Fruit fly (Drosophila melanogaster) whole organism, embryonic: ENCODE data around the gene janA.
A peak's percentile ranks its signal among the peaks of the same experiment; 100 is the strongest.

ENCODE experiments used
- Bgb ChIP-seq: fragments of 200-800 bp; sonication (Bioruptor generic); IDR thresholded peaks from 2 replicates; pipeline ENCODE4 v1.3.6; 2022; ENCODE audit warnings: missing biosample characterization, missing genetic modification characterization; ENCODE audit not compliant: partially characterized antibody
- C15 ChIP-seq: fragments of 200-800 bp; sonication (Bioruptor generic); IDR thresholded peaks from 3 replicates; pipeline ENCODE4 v1.3.6; 2022; ENCODE audit warnings: missing biosample characterization, missing genetic modification characterization
- CG11085 ChIP-seq: fragments of 200-800 bp; sonication (Bioruptor generic); IDR thresholded peaks from 2 replicates; pipeline ENCODE4 v1.3.6; 2022; ENCODE audit warnings: missing biosample characterization, missing genetic modification characterization
- CG11398 ChIP-seq: fragments of 200-800 bp; sonication (Bioruptor generic); optimal IDR thresholded peaks from 2 replicates; lab custom pipeline; 2016; ENCODE audit warnings: missing biosample characterization, missing genetic modification characterization
- CG12299 ChIP-seq: fragments of 200-800 bp; sonication (Bioruptor generic); optimal IDR thresholded peaks from 2 replicates; lab custom pipeline; 2018; ENCODE audit warnings: missing biosample characterization, mild to moderate bottlenecking, missing genetic modification characterization
- CG14965 ChIP-seq: fragments of 200-800 bp; sonication (Bioruptor generic); optimal IDR thresholded peaks from 2 replicates; lab custom pipeline; 2016; ENCODE audit warnings: missing biosample characterization, missing genetic modification characterization, borderline replicate concordance
- CG15011 ChIP-seq: fragments of 200-800 bp; sonication (Bioruptor generic); optimal IDR thresholded peaks from 3 replicates; lab custom pipeline; 2018; ENCODE audit warnings: missing biosample characterization, mild to moderate bottlenecking, missing genetic modification characterization
- CG16815 ChIP-seq: fragments of 200-800 bp; sonication (Bioruptor generic); optimal IDR thresholded peaks from 3 replicates; lab custom pipeline; 2017; ENCODE audit warnings: missing biosample characterization, mild to moderate bottlenecking, missing genetic modification characterization
- CG17186 ChIP-seq: fragments of 200-800 bp; sonication (Bioruptor generic); optimal IDR thresholded peaks from 3 replicates; lab custom pipeline; 2017; ENCODE audit warnings: missing biosample characterization, missing genetic modification reagents, missing genetic modification characterization
- CG18599 ChIP-seq: fragments of 200-800 bp; sonication (Bioruptor generic); optimal IDR thresholded peaks from 3 replicates; lab custom pipeline; 2017; ENCODE audit warnings: missing biosample characterization, missing genetic modification characterization, mild to moderate bottlenecking, moderate library complexity, missing genetic modification reagents
- CG32772 ChIP-seq: fragments of 200-800 bp; sonication (Bioruptor generic); IDR thresholded peaks from 2 replicates; pipeline ENCODE4 v1.3.6; 2022; ENCODE audit warnings: missing biosample characterization, missing genetic modification characterization
- CG34224 ChIP-seq: fragments of 200-800 bp; sonication (Bioruptor generic); IDR thresholded peaks from 3 replicates; pipeline ENCODE4 v1.3.6; 2022; ENCODE audit warnings: missing biosample characterization, missing genetic modification characterization; ENCODE audit not compliant: partially characterized antibody
- CG34376 ChIP-seq: fragments of 200-800 bp; sonication (Bioruptor generic); optimal IDR thresholded peaks from 2 replicates; lab custom pipeline; 2018; ENCODE audit warnings: missing biosample characterization, mild to moderate bottlenecking, missing genetic modification characterization
- CG4328 ChIP-seq: fragments of 200-800 bp; sonication (Bioruptor generic); optimal IDR thresholded peaks from 3 replicates; lab custom pipeline; 2017; ENCODE audit warnings: missing biosample characterization, missing genetic modification reagents, missing genetic modification characterization
- CG4730 ChIP-seq: fragments of 200-800 bp; sonication (Bioruptor generic); IDR thresholded peaks from 2 replicates; pipeline ENCODE4 v1.3.6; 2022; ENCODE audit warnings: missing biosample characterization, missing genetic modification characterization
- CG7786 ChIP-seq: fragments of 200-800 bp; sonication (Bioruptor generic); optimal IDR thresholded peaks from 2 replicates; lab custom pipeline; 2016; ENCODE audit warnings: missing biosample characterization, missing genetic modification characterization
- CG8089 ChIP-seq: fragments of 200-800 bp; sonication (Bioruptor generic); optimal IDR thresholded peaks from 3 replicates; lab custom pipeline; 2016; ENCODE audit warnings: missing biosample characterization, missing genetic modification characterization
- CG8290 ChIP-seq, 3 experiments: fragments of 200-800 bp; sonication (Bioruptor generic); optimal IDR thresholded peaks; 2 replicates each; lab custom pipeline; 2016 to 2019; ENCODE audit warnings: missing biosample characterization in 3 of 3, missing genetic modification characterization in 3 of 3, mild to moderate bottlenecking in 2 of 3, moderate library complexity in 1 of 3
- CG8359 ChIP-seq: fragments of 200-800 bp; sonication (Bioruptor generic); optimal IDR thresholded peaks from 2 replicates; lab custom pipeline; 2017; ENCODE audit warnings: missing biosample characterization, mild to moderate bottlenecking, missing genetic modification characterization, borderline replicate concordance
- CG8765 ChIP-seq: fragments of 200-800 bp; sonication (Bioruptor generic); IDR thresholded peaks from 2 replicates; pipeline ENCODE4 v1.3.6; 2022; ENCODE audit warnings: missing biosample characterization, missing genetic modification characterization
- CG9932 ChIP-seq: fragments of 200-800 bp; sonication (Bioruptor generic); IDR thresholded peaks from 2 replicates; pipeline ENCODE4 v1.3.6; 2022; ENCODE audit warnings: missing biosample characterization, missing genetic modification characterization
- D ChIP-seq, 2 experiments: fragments of 200-800 bp in 1 of 2; fragments of >200 bp in 1 of 2; sonication (Bioruptor generic) in 1 of 2; optimal IDR thresholded peaks; 2 replicates in 1 of 2; 3 replicates in 1 of 2; lab custom pipeline; 2017; ENCODE audit warnings: mild to moderate bottlenecking in 1 of 2, missing biosample characterization in 1 of 2, missing genetic modification characterization in 1 of 2, missing genetic modification reagents in 1 of 2
- Dip2 ChIP-seq: fragments of 200-800 bp; sonication (Bioruptor generic); IDR thresholded peaks from 2 replicates; pipeline ENCODE4 v1.3.6; 2022; ENCODE audit warnings: missing biosample characterization, missing genetic modification characterization
- Fer1 ChIP-seq: fragments of 200-800 bp; sonication (Bioruptor generic); optimal IDR thresholded peaks from 2 replicates; lab custom pipeline; 2017; ENCODE audit warnings: missing biosample characterization, mild to moderate bottlenecking, missing genetic modification characterization
- Nf-YB ChIP-seq: fragments of 200-800 bp; sonication (Bioruptor generic); optimal IDR thresholded peaks from 3 replicates; lab custom pipeline; 2019; ENCODE audit warnings: missing biosample characterization, mild to moderate bottlenecking, missing genetic modification characterization, moderate library complexity
- Pdp1 ChIP-seq, 2 experiments: fragments of 200-800 bp; sonication (Bioruptor generic); optimal IDR thresholded peaks; 3 replicates each; lab custom pipeline; 2016; ENCODE audit warnings: missing biosample characterization in 2 of 2, missing genetic modification characterization in 2 of 2, mild to moderate bottlenecking in 1 of 2, moderate library complexity in 1 of 2
- Ravus ChIP-seq: fragments of 200-800 bp; sonication (Bioruptor generic); IDR thresholded peaks from 2 replicates; pipeline ENCODE4 v1.3.6; 2022; ENCODE audit warnings: missing biosample characterization, missing genetic modification characterization
- Six4 ChIP-seq: fragments of 200-800 bp; sonication (Bioruptor generic); optimal IDR thresholded peaks from 2 replicates; lab custom pipeline; 2016; ENCODE audit warnings: missing biosample characterization, missing genetic modification characterization
- Ssrp ChIP-seq: fragments of 200-800 bp; sonication (Bioruptor generic); optimal IDR thresholded peaks from 2 replicates; lab custom pipeline; 2018; ENCODE audit warnings: missing biosample characterization, mild to moderate bottlenecking, missing genetic modification characterization, moderate library complexity
- Taf1 ChIP-seq: fragments of 200-800 bp; sonication (Bioruptor generic); IDR thresholded peaks from 2 replicates; pipeline ENCODE4 v1.3.6; 2022; ENCODE audit warnings: missing biosample characterization, missing genetic modification characterization
- amos ChIP-seq: fragments of 200-800 bp; sonication (Bioruptor generic); IDR thresholded peaks from 2 replicates; pipeline ENCODE4 v1.3.6; 2022; ENCODE audit warnings: missing biosample characterization, missing genetic modification characterization; ENCODE audit not compliant: partially characterized antibody
- ase ChIP-seq: fragments of 200-800 bp; sonication (Bioruptor generic); IDR thresholded peaks from 3 replicates; pipeline ENCODE4 v1.3.6; 2022; ENCODE audit warnings: missing biosample characterization, missing genetic modification characterization
- bbx ChIP-seq: fragments of 200-800 bp; sonication (Bioruptor generic); IDR thresholded peaks from 2 replicates; pipeline ENCODE4 v1.3.6; 2022; ENCODE audit warnings: missing biosample characterization, missing genetic modification characterization; ENCODE audit not compliant: partially characterized antibody
- ci ChIP-seq: fragments of 200-800 bp; sonication (Bioruptor generic); IDR thresholded peaks from 3 replicates; pipeline ENCODE4 v1.3.6; 2022; ENCODE audit warnings: missing biosample characterization, missing genetic modification characterization
- dmrt11E ChIP-seq: fragments of 200-800 bp; sonication (Bioruptor generic); optimal IDR thresholded peaks from 3 replicates; lab custom pipeline; 2018; ENCODE audit warnings: missing biosample characterization, mild to moderate bottlenecking, missing genetic modification characterization, moderate library complexity
- gcm ChIP-seq: fragments of 200-800 bp; sonication (Bioruptor generic); optimal IDR thresholded peaks from 2 replicates; lab custom pipeline; 2019; ENCODE audit warnings: missing biosample characterization, mild to moderate bottlenecking, missing genetic modification characterization, moderate library complexity
- hb ChIP-seq: fragments of 200-800 bp; sonication (Bioruptor generic); IDR thresholded peaks from 3 replicates; pipeline ENCODE4 v1.3.6; 2022; ENCODE audit warnings: missing biosample characterization, missing genetic modification characterization; ENCODE audit not compliant: partially characterized antibody
- mld ChIP-seq: fragments of 200-800 bp; sonication (Bioruptor generic); IDR thresholded peaks from 3 replicates; pipeline ENCODE4 v1.3.6; 2022; ENCODE audit warnings: missing biosample characterization, missing genetic modification characterization; ENCODE audit not compliant: partially characterized antibody
- onecut ChIP-seq: fragments of 200-800 bp; sonication (Bioruptor generic); IDR thresholded peaks from 2 replicates; pipeline ENCODE4 v1.3.6; 2022; ENCODE audit warnings: missing biosample characterization, missing genetic modification characterization
- pzg ChIP-seq: fragments of 200-800 bp; sonication (Bioruptor generic); optimal IDR thresholded peaks from 3 replicates; lab custom pipeline; 2018; ENCODE audit warnings: missing biosample characterization, mild to moderate bottlenecking, missing genetic modification characterization, moderate library complexity
- sd ChIP-seq: fragments of 200-800 bp; sonication (Bioruptor generic); optimal IDR thresholded peaks from 3 replicates; lab custom pipeline; 2018; ENCODE audit warnings: missing biosample characterization, mild to moderate bottlenecking, missing genetic modification characterization, moderate library complexity
- sens ChIP-seq: fragments of 200-800 bp; sonication (Bioruptor generic); peaks from one replicate; lab custom pipeline; 2016; ENCODE audit warnings: missing biosample characterization, missing genetic modification characterization
- sob ChIP-seq: fragments of 200-800 bp; sonication (Bioruptor generic); IDR thresholded peaks from 2 replicates; pipeline ENCODE4 v1.3.6; 2022; ENCODE audit warnings: missing biosample characterization, missing genetic modification characterization
- stwl ChIP-seq: fragments of 200-800 bp; sonication (Bioruptor generic); optimal IDR thresholded peaks from 3 replicates; lab custom pipeline; 2018; ENCODE audit warnings: missing biosample characterization, mild to moderate bottlenecking, missing genetic modification characterization, moderate library complexity
- tll ChIP-seq, 2 experiments: fragments of 200-800 bp in 1 of 2; fragments of >200 bp in 1 of 2; sonication (Bioruptor generic) in 1 of 2; optimal IDR thresholded peaks; 2 replicates each; lab custom pipeline; 2017 to 2019; ENCODE audit warnings: missing biosample characterization in 2 of 2, missing genetic modification characterization in 2 of 2, mild to moderate bottlenecking in 1 of 2, moderate library complexity in 1 of 2
- vfl ChIP-seq: fragments of 200-800 bp; sonication (Bioruptor generic); optimal IDR thresholded peaks from 2 replicates; lab custom pipeline; 2016; ENCODE audit warnings: missing biosample characterization, missing genetic modification characterization
- yki ChIP-seq: fragments of >200 bp; optimal IDR thresholded peaks from 3 replicates; lab custom pipeline; 2018
- zf30C ChIP-seq: fragments of 200-800 bp; sonication (Bioruptor generic); optimal IDR thresholded peaks from 3 replicates; lab custom pipeline; 2018; ENCODE audit warnings: missing biosample characterization, mild to moderate bottlenecking, missing genetic modification characterization

Gene janA

dm6 chr3R:30055915-30056544 lies 16.7 kb upstream of the janA start, which contains the start of the genes Rpp14b and spn-A (continued):
- TF ChIP-seq Nf-YB (no peak), CG15011 (GFP tag; lab: Kevin White, UChicago) (no peak), Dip2 (GFP tag; lab: Robert Waterston, UW) (no peak), CG11085 (GFP tag; lab: Robert Waterston, UW) (no peak), C15 (no peak), Six4 (GFP tag; lab: Kevin White, UChicago) (no peak), CG8290 (GFP tag; optimal IDR thresholded peaks at IDR 0.05; lab: Kevin White, UChicago) (no peak), CG8290 (tag; optimal IDR thresholded peaks at IDR 0.05; lab: Kevin White, UChicago) (peak in 1 of 2 experiments; percentile 61), CG12299 (no peak), CG16815 (GFP tag; lab: Kevin White, UChicago) (peak; percentile 17), CG11398 (GFP tag; lab: Kevin White, UChicago) (no peak), CG4328 (GFP tag; lab: Kevin White, UChicago) (no peak), vfl (GFP tag; lab: Kevin White, UChicago) (no peak), sob (peak; percentile 26; the same call in 1 of the 2 replicates), CG8359 (GFP tag; lab: Kevin White, UChicago) (no peak), gcm (GFP tag; lab: Kevin White, UChicago) (peak; percentile 89), CG9932 (GFP tag; lab: Robert Waterston, UW) (peak; percentile 71), D (optimal IDR thresholded peaks at IDR 0.05; lab: Kevin White, UChicago) (no peak), D (GFP tag; optimal IDR thresholded peaks at IDR 0.05; lab: Kevin White, UChicago) (no peak), CG32772 (GFP tag; lab: Robert Waterston, UW) (peak; percentile 46; the same call in 1 of the 2 replicates), sd (tag; lab: Kevin White, UChicago) (no peak), pzg (GFP tag; lab: Kevin White, UChicago) (peak; percentile 46), CG7786 (GFP tag; lab: Kevin White, UChicago) (no peak), Taf1 (no peak), CG8089 (GFP tag; lab: Kevin White, UChicago) (no peak), CG4730 (GFP tag; lab: Robert Waterston, UW) (no peak), Pdp1 (GFP tag; optimal IDR thresholded peaks at IDR 0.05; lab: Kevin White, UChicago) (peak in 1 of 2 experiments; percentile 5), bbx (GFP tag; lab: Robert Waterston, UW) (no peak), CG18599 (GFP tag; lab: Kevin White, UChicago) (peak; percentile 6), Ssrp (tag; lab: Kevin White, UChicago) (peak; percentile 11), hb (GFP tag; lab: Robert Waterston, UW) (no peak), tll (GFP tag; optimal IDR thresholded peaks at IDR 0.05; lab: Kevin White, UChicago) (peak in 1 of 2 experiments; percentile 9), CG8765 (no peak), onecut (GFP tag; lab: Robert Waterston, UW) (no peak), ci (peak; percentile 43; the same call in 2 of the 3 replicates), sens (GFP tag; lab: Kevin White, UChicago) (no peak), CG34224 (GFP tag; lab: Robert Waterston, UW) (no peak), CG34376 (GFP tag; lab: Kevin White, UChicago) (no peak), zf30C (no peak), CG14965 (GFP tag; lab: Kevin White, UChicago) (no peak), amos (GFP tag; lab: Robert Waterston, UW) (no peak; the same call in 1 of the 2 replicates), Fer1 (GFP tag; lab: Kevin White, UChicago) (no peak), Bgb (GFP tag; lab: Robert Waterston, UW) (0 out of 2 replicates have a peak, but pooled peaks have one; percentile 13), dmrt11E (tag; lab: Kevin White, UChicago) (no peak), ase (GFP tag; lab: Robert Waterston, UW) (0 out of 3 replicates have a peak, but pooled peaks have one; percentile 16), stwl (no peak), yki (lab: Kevin White, UChicago) (peak; percentile 47), CG17186 (no peak), mld (no peak), Ravus (no peak)
